Fruit fly (Drosophila melanogaster) whole organism, prepupa: Measurements from ENCODE around the gene witty.

Source experiments
- CG10631 ChIP-seq: fragments of 200-800 bp; sonication (Bioruptor generic); optimal IDR thresholded peaks from 2 replicates; lab custom pipeline; 2016; ENCODE audit warnings: missing biosample characterization, missing genetic modification characterization
- CG31627 ChIP-seq: fragments of 200-800 bp; sonication (Bioruptor generic); optimal IDR thresholded peaks from 3 replicates; lab custom pipeline; 2016; ENCODE audit warnings: missing biosample characterization, missing genetic modification characterization
- CG8119 ChIP-seq: fragments of 200-800 bp; sonication (Bioruptor generic); IDR thresholded peaks from 3 replicates; pipeline ENCODE4 v1.3.6; 2022; ENCODE audit warnings: missing biosample characterization, missing genetic modification characterization
- CG8632 ChIP-seq: fragments of 200-800 bp; sonication (Bioruptor generic); optimal IDR thresholded peaks from 3 replicates; lab custom pipeline; 2016; ENCODE audit warnings: missing biosample characterization, missing genetic modification characterization
- Lpt ChIP-seq: fragments of 200-800 bp; sonication (Bioruptor generic); optimal IDR thresholded peaks from 3 replicates; lab custom pipeline; 2016; ENCODE audit warnings: missing biosample characterization, missing genetic modification characterization
- OdsH ChIP-seq: fragments of 200-800 bp; sonication (Bioruptor generic); optimal IDR thresholded peaks from 3 replicates; lab custom pipeline; 2016; ENCODE audit warnings: missing biosample characterization, missing genetic modification characterization
- esn ChIP-seq: fragments of 200-800 bp; sonication (Bioruptor generic); optimal IDR thresholded peaks from 2 replicates; lab custom pipeline; 2016; ENCODE audit warnings: missing biosample characterization, mild to moderate bottlenecking, missing genetic modification characterization, moderate library complexity
- fkh ChIP-seq: fragments of 200-800 bp; sonication (Bioruptor generic); optimal IDR thresholded peaks from 3 replicates; lab custom pipeline; 2017; ENCODE audit warnings: missing biosample characterization, mild to moderate bottlenecking, missing genetic modification characterization, moderate library complexity
- lz ChIP-seq: fragments of 200-800 bp; sonication (Bioruptor generic); optimal IDR thresholded peaks from 3 replicates; lab custom pipeline; 2016; ENCODE audit warnings: missing biosample characterization, missing genetic modification characterization
- salr ChIP-seq, 2 experiments: fragments of 200-800 bp; sonication (Bioruptor generic); optimal IDR thresholded peaks; 3 replicates each; lab custom pipeline; 2016 to 2018; ENCODE audit warnings: missing biosample characterization in 2 of 2, missing genetic modification characterization in 2 of 2, mild to moderate bottlenecking in 1 of 2

DNA sequence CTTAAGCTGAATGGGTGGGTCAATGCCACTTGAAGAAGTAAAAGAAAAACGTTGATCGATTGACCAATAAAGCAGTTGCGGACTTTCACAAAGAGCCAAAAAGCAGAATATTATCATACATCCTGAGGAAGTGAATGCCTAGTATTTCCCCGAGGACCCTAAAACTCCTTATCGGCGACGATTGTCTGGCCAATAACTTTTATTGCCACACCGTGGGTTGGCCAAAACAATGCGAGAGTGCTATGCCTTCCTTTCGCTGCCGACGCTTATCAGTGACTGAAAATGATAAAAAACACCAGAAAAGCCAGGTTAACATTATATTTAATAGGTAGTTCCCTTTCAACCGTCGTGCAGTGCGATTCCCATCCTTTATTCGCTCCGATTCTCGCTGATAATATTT is 13.8 kb downstream of the witty start, which contains the start of gene Mur29B:
- TF ChIP-seq fkh (no peak), Lpt (GFP tag; lab: Kevin White, UChicago) (no peak), esn (GFP tag; lab: Kevin White, UChicago) (no peak), CG10631 (GFP tag; lab: Kevin White, UChicago) (no peak), lz (GFP tag; lab: Kevin White, UChicago) (no peak), CG31627 (GFP tag; lab: Kevin White, UChicago) (no peak), CG8632 (no peak), OdsH (no peak), CG8119 (GFP tag; lab: Robert Waterston, UW) (no peak), salr (GFP tag; optimal IDR thresholded peaks at IDR 0.05; lab: Kevin White, UChicago) (no peak)
